Worm (Caenorhabditis elegans) whole organism, late embryonic: ENCODE results near the gene W02D7.8.

ENCODE experiments used
- K02D7.2 ChIP-seq: sonication (generic microtip); optimal IDR thresholded peaks from 2 replicates; lab custom pipeline; 2017; ENCODE audit warnings: mild to moderate bottlenecking, missing genetic modification characterization, missing compliant biosample characterization
- K09A11.1 ChIP-seq: sonication (generic microtip); optimal IDR thresholded peaks from 2 replicates; lab custom pipeline; 2017; ENCODE audit warnings: antibody characterized with exemption, mild to moderate bottlenecking, missing genetic modification characterization, missing compliant biosample characterization; ENCODE audit not compliant: insufficient read depth
- ama-1 ChIP-seq: fragments of 150-350 bp; optimal IDR thresholded peaks from 2 replicates; lab custom pipeline; 2014
- ceh-19 ChIP-seq: fragments of 200-800 bp; sonication (Bioruptor generic); optimal IDR thresholded peaks from 2 replicates; lab custom pipeline; 2018; ENCODE audit warnings: mild to moderate bottlenecking, missing genetic modification characterization, missing compliant biosample characterization
- ceh-2 ChIP-seq: sonication (generic microtip); optimal IDR thresholded peaks from 2 replicates; lab custom pipeline; 2016; ENCODE audit warnings: missing genotype, missing genetic modification characterization, missing compliant biosample characterization
- ceh-34 ChIP-seq: sonication (generic microtip); optimal IDR thresholded peaks from 2 replicates; lab custom pipeline; 2016; ENCODE audit warnings: mild to moderate bottlenecking, missing genetic modification characterization, missing compliant biosample characterization
- ceh-45 ChIP-seq: fragments of 200-800 bp; sonication (Bioruptor generic); IDR thresholded peaks from 2 replicates; pipeline ENCODE4 v1.3.6; 2022; ENCODE audit warnings: missing genetic modification reagents, missing genetic modification characterization, missing compliant biosample characterization
- ceh-48 ChIP-seq: sonication (generic microtip); optimal IDR thresholded peaks from 2 replicates; lab custom pipeline; 2016; ENCODE audit warnings: missing genetic modification characterization, inconsistent platforms, missing compliant biosample characterization
- ceh-6 ChIP-seq: fragments of 200-800 bp; sonication (Bioruptor generic); optimal IDR thresholded peaks from 2 replicates; lab custom pipeline; 2018; ENCODE audit warnings: mild to moderate bottlenecking, missing genetic modification characterization, missing compliant biosample characterization
- ceh-9 ChIP-seq: sonication (generic microtip); optimal IDR thresholded peaks from 2 replicates; lab custom pipeline; 2016; ENCODE audit warnings: mild to moderate bottlenecking, missing genetic modification characterization, inconsistent platforms, missing compliant biosample characterization
- che-1 ChIP-seq: sonication (generic microtip); optimal IDR thresholded peaks from 2 replicates; lab custom pipeline; 2016; ENCODE audit warnings: mild to moderate bottlenecking, missing genetic modification characterization, missing compliant biosample characterization
- dmd-4 ChIP-seq: sonication (generic microtip); optimal IDR thresholded peaks from 2 replicates; lab custom pipeline; 2016; ENCODE audit warnings: borderline replicate concordance, missing genetic modification characterization, missing compliant biosample characterization
- elt-2 ChIP-seq: sonication (generic microtip); optimal IDR thresholded peaks from 2 replicates; lab custom pipeline; 2016; ENCODE audit warnings: missing genetic modification reagents, missing genetic modification characterization, missing compliant biosample characterization
- elt-4 ChIP-seq: sonication (generic microtip); optimal IDR thresholded peaks from 2 replicates; lab custom pipeline; 2016; ENCODE audit warnings: missing genetic modification characterization, missing compliant biosample characterization
- ets-4 ChIP-seq: sonication (generic microtip); optimal IDR thresholded peaks from 2 replicates; lab custom pipeline; 2016; ENCODE audit warnings: missing genetic modification characterization, missing compliant biosample characterization
- fax-1 ChIP-seq: sonication (generic microtip); optimal IDR thresholded peaks from 2 replicates; lab custom pipeline; 2016; ENCODE audit warnings: missing genotype, missing genetic modification characterization, missing compliant biosample characterization
- fkh-6 ChIP-seq: sonication (generic microtip); optimal IDR thresholded peaks from 2 replicates; lab custom pipeline; 2016; ENCODE audit warnings: missing genetic modification characterization, missing compliant biosample characterization
- hlh-15 ChIP-seq: sonication (generic microtip); optimal IDR thresholded peaks from 2 replicates; lab custom pipeline; 2016; ENCODE audit warnings: missing genetic modification characterization, missing compliant biosample characterization
- hlh-6 ChIP-seq: sonication (generic microtip); optimal IDR thresholded peaks from 2 replicates; lab custom pipeline; 2016; ENCODE audit warnings: missing genotype, missing genetic modification characterization, missing compliant biosample characterization
- hlh-8 ChIP-seq: sonication (generic microtip); optimal IDR thresholded peaks from 2 replicates; lab custom pipeline; 2016; ENCODE audit warnings: missing genotype, missing genetic modification characterization, missing compliant biosample characterization
- lin-11 ChIP-seq: fragments of 200-800 bp; sonication (Bioruptor generic); optimal IDR thresholded peaks from 2 replicates; lab custom pipeline; 2018; ENCODE audit warnings: mild to moderate bottlenecking, missing genetic modification characterization, missing compliant biosample characterization
- madf-2 ChIP-seq: sonication (generic microtip); optimal IDR thresholded peaks from 2 replicates; lab custom pipeline; 2017; ENCODE audit warnings: missing genetic modification characterization, missing compliant biosample characterization
- mec-3 ChIP-seq: sonication (generic microtip); optimal IDR thresholded peaks from 2 replicates; lab custom pipeline; 2016; ENCODE audit warnings: borderline replicate concordance, missing genetic modification characterization, missing compliant biosample characterization
- nfya-1 ChIP-seq: sonication (generic microtip); optimal IDR thresholded peaks from 2 replicates; lab custom pipeline; 2017; ENCODE audit warnings: missing genetic modification characterization, mild to moderate bottlenecking, missing compliant biosample characterization, antibody characterized with exemption, moderate library complexity
- npax-4 ChIP-seq: sonication (generic microtip); optimal IDR thresholded peaks from 2 replicates; lab custom pipeline; 2016; ENCODE audit warnings: missing genetic modification characterization, missing compliant biosample characterization
- pat-9 ChIP-seq: fragments of 200-800 bp; sonication (Bioruptor generic); optimal IDR thresholded peaks from 2 replicates; lab custom pipeline; 2018; ENCODE audit warnings: mild to moderate bottlenecking, missing genetic modification characterization, moderate library complexity, missing compliant biosample characterization
- pha-4 ChIP-seq: fragments of 150-350 bp; optimal IDR thresholded peaks from 2 replicates; lab custom pipeline; 2018; ENCODE audit warnings: missing biosample characterization, missing genetic modification reagents, missing genetic modification characterization
- pros-1 ChIP-seq: fragments of 150-350 bp; optimal IDR thresholded peaks from 2 replicates; lab custom pipeline; 2014; ENCODE audit warnings: missing biosample characterization, missing genetic modification reagents, missing genetic modification characterization
- ref-2 ChIP-seq: sonication (generic microtip); optimal IDR thresholded peaks from 2 replicates; lab custom pipeline; 2016; ENCODE audit warnings: missing genetic modification characterization, missing compliant biosample characterization
- rnt-1 ChIP-seq: sonication (generic microtip); optimal IDR thresholded peaks from 2 replicates; lab custom pipeline; 2016; ENCODE audit warnings: missing genetic modification characterization, missing compliant biosample characterization
- sdc-2 ChIP-seq: sonication (generic microtip); optimal IDR thresholded peaks from 2 replicates; lab custom pipeline; 2016; ENCODE audit warnings: missing genotype, missing genetic modification characterization, missing compliant biosample characterization
- syd-9 ChIP-seq: sonication (generic microtip); optimal IDR thresholded peaks from 2 replicates; lab custom pipeline; 2016; ENCODE audit warnings: mild to moderate bottlenecking, missing genetic modification characterization, moderate library complexity, missing compliant biosample characterization
- tbx-2 ChIP-seq: sonication (generic microtip); optimal IDR thresholded peaks from 2 replicates; lab custom pipeline; 2016; ENCODE audit warnings: missing genetic modification characterization, missing compliant biosample characterization
- ttx-3 ChIP-seq: sonication (generic microtip); optimal IDR thresholded peaks from 2 replicates; lab custom pipeline; 2016; ENCODE audit warnings: missing genetic modification reagents, missing genetic modification characterization, missing compliant biosample characterization
- unc-3 ChIP-seq, 2 experiments: fragments of 200-800 bp in 1 of 2; sonication (Bioruptor generic) in 1 of 2; sonication (generic microtip) in 1 of 2; conservative IDR thresholded peaks in 1 of 2; optimal IDR thresholded peaks in 1 of 2; 2 replicates each; pipeline versions ENCODE4 v1.3.6 to Lab custom; 2016 to 2022; ENCODE audit warnings: missing compliant biosample characterization in 2 of 2, missing genetic modification characterization in 2 of 2, missing genetic modification reagents in 1 of 2
- unc-42 ChIP-seq: sonication (generic microtip); optimal IDR thresholded peaks from 2 replicates; lab custom pipeline; 2016; ENCODE audit warnings: missing genotype, missing genetic modification characterization, missing compliant biosample characterization
- unc-55 ChIP-seq: sonication (generic microtip); optimal IDR thresholded peaks from 2 replicates; lab custom pipeline; 2017; ENCODE audit warnings: missing biosample characterization, missing genetic modification reagents, missing genetic modification characterization
- zip-5 ChIP-seq: sonication (generic microtip); optimal IDR thresholded peaks from 2 replicates; lab custom pipeline; 2016; ENCODE audit warnings: missing genetic modification characterization, missing compliant biosample characterization
- ztf-16 ChIP-seq: sonication (generic microtip); optimal IDR thresholded peaks from 2 replicates; lab custom pipeline; 2017; ENCODE audit warnings: missing genetic modification characterization, missing compliant biosample characterization

The W02D7.8 gene

ce11 chrV:8266232-8266631 is 40.0 kb downstream of the W02D7.8 start, which contains the start of gene F21F8.5:
Gene F21F8.5 (minus strand): TSS chrV:8266332.
- TF ChIP-seq sdc-2 (tag; lab: Kevin White, UChicago) (no peak), hlh-6 (tag; lab: Kevin White, UChicago) (no peak), syd-9 (no peak), ceh-9 (tag; lab: Kevin White, UChicago) (no peak), dmd-4 (tag; lab: Kevin White, UChicago) (no peak)

DNA sequence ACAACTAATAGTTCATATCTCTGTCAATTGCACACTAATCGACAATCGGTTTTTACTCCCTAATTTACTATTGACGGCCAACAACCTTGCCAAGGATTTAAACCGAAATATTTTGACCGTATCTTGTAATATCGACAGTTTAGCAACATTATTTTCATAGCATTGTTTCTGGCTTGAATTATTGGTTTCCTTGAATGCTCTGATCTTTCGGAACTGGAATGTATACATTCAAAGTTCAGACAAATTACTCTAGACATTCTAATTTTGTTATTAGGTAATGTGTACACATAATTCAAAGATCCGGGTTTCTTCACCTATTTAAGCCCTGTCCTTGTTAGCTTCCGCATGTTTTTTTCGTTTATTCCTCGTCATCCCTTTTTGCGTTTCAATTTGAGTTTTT is 42.3 kb downstream of the W02D7.8 start, which contains the start of gene C16D9.9:
Gene C16D9.9, plus strand, starts transcription at position 301 of the 400 bp plus-strand sequence.
- TF ChIP-seq ttx-3 (tag; lab: Kevin White, UChicago) (no peak), mec-3 (tag; lab: Kevin White, UChicago) (no peak), fkh-6 (tag; lab: Kevin White, UChicago) (no peak), pat-9 (tag; lab: Kevin White, UChicago) (no peak), pros-1 (tag; lab: Kevin White, UChicago) (no peak), madf-2 (tag; lab: Kevin White, UChicago) (no peak), che-1 (tag; lab: Kevin White, UChicago) (no peak), zip-5 (tag; lab: Kevin White, UChicago) (no peak), ref-2 (no peak), ets-4 (no peak), ceh-19 (GFP tag; lab: Kevin White, UChicago) (no peak), npax-4 (tag; lab: Kevin White, UChicago) (no peak), unc-55 (GFP tag; lab: Kevin White, UChicago) (no peak), nfya-1 (tag; lab: Kevin White, UChicago) (no peak), lin-11 (tag; lab: Kevin White, UChicago) (no peak), K09A11.1 (tag; lab: Kevin White, UChicago) (no peak), ceh-9 (tag; lab: Kevin White, UChicago) (no peak), unc-42 (no peak), elt-4 (tag; lab: Kevin White, UChicago) (no peak), elt-2 (tag; lab: Kevin White, UChicago) (no peak)

- TF ChIP-seq sdc-2 (tag; lab: Kevin White, UChicago) = no peak
- no peak for TF ChIP-seq ceh-34 (tag; lab: Kevin White, UChicago)
- no peak for TF ChIP-seq unc-3 (GFP tag; conservative IDR thresholded peaks at IDR 0.05; lab: Robert Waterston, UW)
- TF ChIP-seq unc-3 (tag; optimal IDR thresholded peaks at IDR 0.05; lab: Kevin White, UChicago) = no peak
- no peak for TF ChIP-seq ceh-9 (tag; lab: Kevin White, UChicago)
- TF ChIP-seq hlh-15 = no peak
- TF ChIP-seq ceh-6 = no peak
Observed at ce11 chrV:8263466-8263865, 42.8 kb downstream of the W02D7.8 start, which contains the start of gene C16D9.8. Gene C16D9.8 (minus strand): TSS chrV:8263566.

DNA sequence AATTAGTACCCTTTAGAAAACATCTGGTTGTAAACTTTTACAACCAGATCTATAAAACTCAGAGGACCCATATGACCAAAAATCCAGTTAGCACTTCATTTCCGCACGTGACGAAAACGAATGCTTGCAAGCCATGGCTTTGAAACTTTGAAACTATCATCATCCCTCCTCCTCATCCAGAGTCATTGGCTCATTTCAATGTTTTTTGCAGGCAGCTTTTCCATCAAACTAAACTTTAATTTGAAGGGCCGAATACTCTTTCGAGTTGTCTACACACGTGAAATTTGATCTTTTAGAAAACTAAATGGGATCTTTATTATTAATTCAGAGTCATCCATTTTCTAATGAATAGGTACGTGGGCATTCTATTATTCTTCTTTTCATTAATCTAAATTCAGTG is 44.1 kb downstream of the W02D7.8 start:
- TF ChIP-seq ceh-19 (GFP tag; lab: Kevin White, UChicago) (no peak), K02D7.2 (no peak), ceh-45 (GFP tag; lab: Robert Waterston, UW) (no peak), ama-1 (lab: Kevin White, UChicago) (no peak), ceh-48 (no peak), hlh-8 (tag; lab: Kevin White, UChicago) (no peak), fax-1 (tag; lab: Kevin White, UChicago) (no peak), pha-4 (tag; lab: Kevin White, UChicago) (no peak), nfya-1 (tag; lab: Kevin White, UChicago) (no peak), ztf-16 (tag; lab: Kevin White, UChicago) (no peak), tbx-2 (tag; lab: Kevin White, UChicago) (no peak), ceh-2 (tag; lab: Kevin White, UChicago) (no peak), rnt-1 (tag; lab: Kevin White, UChicago) (no peak)
